Worm (Caenorhabditis elegans) whole organism, L1 larva: Measurements from ENCODE around the gene atf-4.

Experiments used
- C16A3.4 ChIP-seq: fragments of 150-350 bp; optimal IDR thresholded peaks from 2 replicates; lab custom pipeline; 2014; ENCODE audit warnings: missing biosample characterization, missing genetic modification characterization
- C34B4.2 ChIP-seq: sonication (generic microtip); optimal IDR thresholded peaks from 2 replicates; lab custom pipeline; 2017; ENCODE audit warnings: mild to moderate bottlenecking, missing genetic modification characterization, missing compliant biosample characterization
- Y116A8C.19 ChIP-seq: sonication (generic microtip); optimal IDR thresholded peaks from 2 replicates; lab custom pipeline; 2016; ENCODE audit warnings: missing compliant biosample characterization, missing genetic modification characterization, borderline replicate concordance
- alr-1 ChIP-seq: fragments of 200-800 bp; sonication (Bioruptor generic); optimal IDR thresholded peaks from 2 replicates; lab custom pipeline; 2018; ENCODE audit warnings: borderline replicate concordance, mild to moderate bottlenecking, missing genetic modification characterization, missing compliant biosample characterization
- aly-2 ChIP-seq: fragments of 150-350 bp; optimal IDR thresholded peaks from 2 replicates; lab custom pipeline; 2014; ENCODE audit warnings: missing biosample characterization, missing genetic modification characterization
- ama-1 ChIP-seq: fragments of 150-350 bp; optimal IDR thresholded peaks from 2 replicates; lab custom pipeline; 2014
- blmp-1 ChIP-seq: fragments of 150-350 bp; optimal IDR thresholded peaks from 2 replicates; lab custom pipeline; 2014; ENCODE audit warnings: missing biosample characterization, missing genetic modification characterization
- ceh-63 ChIP-seq: fragments of 200-800 bp; sonication (Bioruptor generic); optimal IDR thresholded peaks from 2 replicates; lab custom pipeline; 2018; ENCODE audit warnings: mild to moderate bottlenecking, missing genetic modification characterization, missing compliant biosample characterization
- ceh-82 ChIP-seq, 3 experiments: fragments of 150-350 bp in 1 of 3; sonication (generic microtip) in 2 of 3; optimal IDR thresholded peaks; 2 replicates each; lab custom pipeline; 2014 to 2017; ENCODE audit warnings: missing biosample characterization in 3 of 3, missing genetic modification characterization in 3 of 3
- dpl-1 ChIP-seq, 3 experiments: fragments of 150-350 bp in 2 of 3; sonication (generic microtip) in 1 of 3; optimal IDR thresholded peaks; 2 replicates each; lab custom pipeline; 2014 to 2017; ENCODE audit warnings: missing biosample characterization in 3 of 3, missing genetic modification characterization in 3 of 3, missing genetic modification reagents in 3 of 3
- dsc-1 ChIP-seq: sonication (generic microtip); optimal IDR thresholded peaks from 2 replicates; lab custom pipeline; 2016; ENCODE audit warnings: mild to moderate bottlenecking, missing genetic modification characterization, missing compliant biosample characterization
- efl-1 ChIP-seq, 4 experiments: fragments of 150-350 bp; optimal IDR thresholded peaks in 3 of 4; peaks in 1 of 4; 1 replicate in 1 of 4; 2 replicates in 3 of 4; lab custom pipeline; 2014; ENCODE audit warnings: missing biosample characterization in 2 of 4, missing genetic modification characterization in 2 of 4, missing genetic modification reagents in 2 of 4
- efl-3 ChIP-seq: fragments of 200-800 bp; sonication (Bioruptor generic); optimal IDR thresholded peaks from 2 replicates; lab custom pipeline; 2018; ENCODE audit warnings: mild to moderate bottlenecking, missing genetic modification characterization, missing compliant biosample characterization
- egl-13 ChIP-seq: sonication (generic microtip); optimal IDR thresholded peaks from 2 replicates; lab custom pipeline; 2016; ENCODE audit warnings: missing genotype, missing genetic modification reagents, missing genetic modification characterization, missing compliant biosample characterization
- egl-27 ChIP-seq, 2 experiments: fragments of 150-350 bp in 1 of 2; sonication (generic microtip); optimal IDR thresholded peaks; 3 replicates each; lab custom pipeline; 2017 to 2018; ENCODE audit warnings: missing biosample characterization in 2 of 2, missing genetic modification characterization in 2 of 2, missing genetic modification reagents in 2 of 2
- elt-2 ChIP-seq: sonication (generic microtip); optimal IDR thresholded peaks from 2 replicates; lab custom pipeline; 2016; ENCODE audit warnings: missing genetic modification characterization, mild to moderate bottlenecking, inconsistent platforms, missing compliant biosample characterization, missing genetic modification reagents
- fkh-4 ChIP-seq: sonication (generic microtip); optimal IDR thresholded peaks from 2 replicates; lab custom pipeline; 2016; ENCODE audit warnings: missing compliant biosample characterization, missing genetic modification characterization, borderline replicate concordance
- fkh-8 ChIP-seq: sonication (generic microtip); optimal IDR thresholded peaks from 2 replicates; lab custom pipeline; 2016; ENCODE audit warnings: mild to moderate bottlenecking, missing genetic modification characterization, missing compliant biosample characterization
- fos-1 ChIP-seq: fragments of 150-350 bp; optimal IDR thresholded peaks from 2 replicates; lab custom pipeline; 2014; ENCODE audit warnings: missing biosample characterization, missing genetic modification characterization
- hpl-2 ChIP-seq: fragments of 150-350 bp; optimal IDR thresholded peaks from 2 replicates; lab custom pipeline; 2014; ENCODE audit warnings: missing biosample characterization, missing genetic modification reagents, missing genetic modification characterization
- irx-1 ChIP-seq: sonication (generic microtip); optimal IDR thresholded peaks from 2 replicates; lab custom pipeline; 2016; ENCODE audit warnings: missing genetic modification characterization, missing compliant biosample characterization
- jun-1 ChIP-seq: fragments of 150-350 bp; optimal IDR thresholded peaks from 2 replicates; lab custom pipeline; 2014; ENCODE audit warnings: missing biosample characterization, missing genetic modification reagents, missing genetic modification characterization
- lin-13 ChIP-seq: fragments of 150-350 bp; optimal IDR thresholded peaks from 2 replicates; lab custom pipeline; 2014; ENCODE audit warnings: missing biosample characterization, missing genetic modification reagents, missing genetic modification characterization
- lin-14 ChIP-seq: fragments of 200-800 bp; sonication (Bioruptor generic); optimal IDR thresholded peaks from 2 replicates; lab custom pipeline; 2018; ENCODE audit warnings: mild to moderate bottlenecking, missing genetic modification characterization, moderate library complexity, missing compliant biosample characterization
- lin-15B ChIP-seq: fragments of 150-350 bp; sonication (generic microtip); optimal IDR thresholded peaks from 3 replicates; lab custom pipeline; 2014; ENCODE audit warnings: missing biosample characterization, missing genetic modification characterization
- lin-35 ChIP-seq, 2 experiments: fragments of 150-350 bp; optimal IDR thresholded peaks; 2 replicates each; lab custom pipeline; 2014; ENCODE audit warnings: missing biosample characterization in 2 of 2, missing genetic modification characterization in 2 of 2, missing genetic modification reagents in 2 of 2
- lin-39 ChIP-seq: fragments of 150-350 bp; optimal IDR thresholded peaks from 2 replicates; lab custom pipeline; 2014; ENCODE audit warnings: missing biosample characterization, missing genetic modification reagents, missing genetic modification characterization
- mab-9 ChIP-seq: fragments of 200-800 bp; sonication (Bioruptor generic); IDR thresholded peaks from 2 replicates; pipeline ENCODE4 v1.3.6; 2022; ENCODE audit warnings: missing genetic modification reagents, missing genetic modification characterization, missing compliant biosample characterization
- mdl-1 ChIP-seq, 2 experiments: fragments of 150-350 bp; optimal IDR thresholded peaks; 2 replicates each; lab custom pipeline; 2014 to 2017; ENCODE audit warnings: missing biosample characterization in 2 of 2, missing genetic modification characterization in 2 of 2, inconsistent platforms in 1 of 2
- mef-2 ChIP-seq: fragments of 150-350 bp; optimal IDR thresholded peaks from 2 replicates; lab custom pipeline; 2014; ENCODE audit warnings: missing biosample characterization, missing genetic modification characterization
- mep-1 ChIP-seq: fragments of 150-350 bp; optimal IDR thresholded peaks from 2 replicates; lab custom pipeline; 2014; ENCODE audit warnings: missing biosample characterization, missing genetic modification characterization
- nhr-12 ChIP-seq: sonication (generic microtip); optimal IDR thresholded peaks from 2 replicates; lab custom pipeline; 2017; ENCODE audit warnings: missing biosample characterization, missing genetic modification characterization
- nhr-237 ChIP-seq: fragments of 150-350 bp; optimal IDR thresholded peaks from 2 replicates; lab custom pipeline; 2014; ENCODE audit warnings: missing biosample characterization, missing genetic modification characterization
- nhr-28 ChIP-seq: fragments of 150-350 bp; optimal IDR thresholded peaks from 2 replicates; lab custom pipeline; 2014; ENCODE audit warnings: missing biosample characterization, missing genetic modification characterization
- nhr-76 ChIP-seq: sonication (generic microtip); optimal IDR thresholded peaks from 2 replicates; lab custom pipeline; 2017; ENCODE audit warnings: missing biosample characterization, missing genetic modification characterization
- nhr-85 ChIP-seq: sonication (generic microtip); peaks from one replicate; lab custom pipeline; 2016; ENCODE audit warnings: missing genetic modification characterization, inconsistent platforms, missing compliant biosample characterization
- pag-3 ChIP-seq: sonication (generic microtip); optimal IDR thresholded peaks from 2 replicates; lab custom pipeline; 2017; ENCODE audit warnings: missing genetic modification characterization, mild to moderate bottlenecking, missing compliant biosample characterization, antibody characterized with exemption, borderline replicate concordance; ENCODE audit not compliant: insufficient read depth
- rnt-1 ChIP-seq: sonication (generic microtip); optimal IDR thresholded peaks from 2 replicates; lab custom pipeline; 2016; ENCODE audit warnings: mild to moderate bottlenecking, missing genetic modification characterization, moderate library complexity, missing compliant biosample characterization
- skn-1 ChIP-seq: fragments of 150-350 bp; optimal IDR thresholded peaks from 2 replicates; lab custom pipeline; 2014; ENCODE audit warnings: missing biosample characterization, missing genetic modification characterization
- sox-4 ChIP-seq: sonication (generic microtip); optimal IDR thresholded peaks from 2 replicates; lab custom pipeline; 2016; ENCODE audit warnings: missing genetic modification characterization, missing compliant biosample characterization
- sptf-1 ChIP-seq: fragments of 150-350 bp; optimal IDR thresholded peaks from 2 replicates; lab custom pipeline; 2014; ENCODE audit warnings: missing biosample characterization, missing genetic modification characterization
- swsn-7 ChIP-seq: sonication (generic microtip); optimal IDR thresholded peaks from 2 replicates; lab custom pipeline; 2016; ENCODE audit warnings: missing genetic modification characterization, missing compliant biosample characterization
- tbx-2 ChIP-seq: sonication (generic microtip); optimal IDR thresholded peaks from 2 replicates; lab custom pipeline; 2016; ENCODE audit warnings: missing genetic modification characterization, missing compliant biosample characterization
- tlp-1 ChIP-seq: fragments of 150-350 bp; optimal IDR thresholded peaks from 2 replicates; lab custom pipeline; 2014; ENCODE audit warnings: missing biosample characterization, missing genetic modification characterization
- unc-30 ChIP-seq: sonication (generic microtip); optimal IDR thresholded peaks from 2 replicates; lab custom pipeline; 2017; ENCODE audit warnings: missing biosample characterization, missing genetic modification characterization
- unc-62 ChIP-seq: fragments of 150-350 bp; optimal IDR thresholded peaks from 2 replicates; lab custom pipeline; 2014; ENCODE audit warnings: missing biosample characterization, missing genetic modification reagents, missing genetic modification characterization
- unc-86 ChIP-seq: sonication (generic microtip); optimal IDR thresholded peaks from 2 replicates; lab custom pipeline; 2016; ENCODE audit warnings: missing genetic modification characterization, missing compliant biosample characterization
- unc-98 ChIP-seq: fragments of 200-800 bp; sonication (Bioruptor generic); IDR thresholded peaks from 2 replicates; pipeline ENCODE4 v1.3.6; 2022; ENCODE audit warnings: missing genetic modification characterization, missing compliant biosample characterization
- vab-15 ChIP-seq: sonication (generic microtip); optimal IDR thresholded peaks from 2 replicates; lab custom pipeline; 2017; ENCODE audit warnings: missing genotype, mild to moderate bottlenecking, missing genetic modification characterization, missing compliant biosample characterization
- zag-1 ChIP-seq: fragments of 150-350 bp; optimal IDR thresholded peaks from 2 replicates; lab custom pipeline; 2014; ENCODE audit warnings: missing biosample characterization, missing genetic modification characterization
- ztf-11 ChIP-seq, 2 experiments: sonication (generic microtip); optimal IDR thresholded peaks; 2 replicates each; lab custom pipeline; 2016 to 2017; ENCODE audit warnings: missing genetic modification characterization in 2 of 2, missing biosample characterization in 1 of 2, missing compliant biosample characterization in 1 of 2
- ztf-4 ChIP-seq: fragments of 150-350 bp; optimal IDR thresholded peaks from 2 replicates; lab custom pipeline; 2014; ENCODE audit warnings: missing biosample characterization, missing genetic modification characterization

atf-4 gene

ce11 chrX:14853712-14854217 lies 43.2 kb upstream of the atf-4 start, which contains the start of the genes C27C12.1 and C27C12.4 (continued):
- TF ChIP-seq vab-15 (tag; lab: Kevin White, UChicago) (no peak), C16A3.4 (tag; lab: Kevin White, UChicago) (peak; percentile 92), irx-1 (tag; lab: Kevin White, UChicago) (peak; percentile 85), lin-39 (tag; lab: Kevin White, UChicago) (peak; percentile 54), fos-1 (tag; lab: Kevin White, UChicago) (peak; percentile 55), blmp-1 (tag; lab: Kevin White, UChicago) (peak; percentile 59), unc-98 (GFP tag; lab: Robert Waterston, UW) (peak; percentile 55; the same call in 1 of the 2 replicates), nhr-28 (tag; lab: Kevin White, UChicago) (no peak), swsn-7 (tag; lab: Kevin White, UChicago) (peak; percentile 89), hpl-2 (peak; percentile 13), nhr-85 (tag; lab: Kevin White, UChicago) (peak; percentile 93), zag-1 (tag; lab: Kevin White, UChicago) (no peak), efl-1 (optimal IDR thresholded peaks at IDR 0.05; lab: Kevin White, UChicago) (peak; percentile 80 to 86), efl-1 (GFP tag; optimal IDR thresholded peaks at IDR 0.05 in 1 of 2; lab: Kevin White, UChicago) (peak; percentile 67 to 95), fkh-4 (tag; lab: Kevin White, UChicago) (peak; percentile 63), Y116A8C.19 (tag; lab: Kevin White, UChicago) (no peak), tlp-1 (tag; lab: Kevin White, UChicago) (no peak), rnt-1 (tag; lab: Kevin White, UChicago) (peak; percentile 96), ztf-11 (tag; optimal IDR thresholded peaks at IDR 0.05; lab: Kevin White, UChicago) (peak in 1 of 2 experiments; percentile 82), ceh-82 (tag; optimal IDR thresholded peaks at IDR 0.05; lab: Kevin White, UChicago) (peak; percentile 82 to 90 (median 84)), sptf-1 (no peak), lin-13 (GFP tag; lab: Kevin White, UChicago) (peak; percentile 66), unc-30 (tag; lab: Kevin White, UChicago) (no peak), elt-2 (tag; lab: Kevin White, UChicago) (peak; percentile 78), ama-1 (lab: Kevin White, UChicago) (no peak), lin-35 (GFP tag; optimal IDR thresholded peaks at IDR 0.05; lab: Kevin White, UChicago) (peak; percentile 75 to 88), lin-14 (GFP tag; lab: Kevin White, UChicago) (peak; percentile 95), tbx-2 (tag; lab: Kevin White, UChicago) (peak; percentile 94), egl-13 (tag; lab: Kevin White, UChicago) (peak; percentile 79), egl-27 (tag; optimal IDR thresholded peaks at IDR 0.05; lab: Kevin White, UChicago) (no peak), alr-1 (tag; lab: Kevin White, UChicago) (no peak), pag-3 (tag; lab: Kevin White, UChicago) (no peak), C34B4.2 (tag; lab: Kevin White, UChicago) (no peak), mef-2 (tag; lab: Kevin White, UChicago) (peak; percentile 27), fkh-8 (tag; lab: Kevin White, UChicago) (peak; percentile 90), dpl-1 (GFP tag; optimal IDR thresholded peaks at IDR 0.05; lab: Kevin White, UChicago) (peak; percentile 71 to 79 (median 79)), ceh-63 (GFP tag; lab: Kevin White, UChicago) (no peak), ztf-4 (tag; lab: Kevin White, UChicago) (peak; percentile 73), dsc-1 (tag; lab: Kevin White, UChicago) (peak; percentile 83), mab-9 (GFP tag; lab: Robert Waterston, UW) (peak; percentile 83), mdl-1 (tag; optimal IDR thresholded peaks at IDR 0.05; lab: Kevin White, UChicago) (peak in 1 of 2 experiments; percentile 90), sox-4 (tag; lab: Kevin White, UChicago) (peak; percentile 59), unc-86 (tag; lab: Kevin White, UChicago) (peak; percentile 83), unc-62 (GFP tag; lab: Kevin White, UChicago) (no peak), nhr-237 (no peak), lin-15B (peak; percentile 50), mep-1 (tag; lab: Kevin White, UChicago) (peak; percentile 93), jun-1 (tag; lab: Kevin White, UChicago) (peak; percentile 84), efl-3 (no peak), nhr-12 (tag; lab: Kevin White, UChicago) (no peak), nhr-76 (no peak), aly-2 (tag; lab: Kevin White, UChicago) (peak; percentile 45), skn-1 (peak; percentile 73)
